Fruit fly (Drosophila melanogaster) Kc167 (cell line): ENCODE measurements around the gene CG13599.

Experiments
- Sin3A ChIP-seq: fragments of >200 bp; optimal IDR thresholded peaks from 2 replicates; lab custom pipeline; 2018; ENCODE audit warnings: missing external identifiers
- h ChIP-seq: fragments of >200 bp; optimal IDR thresholded peaks from 3 replicates; lab custom pipeline; 2018; ENCODE audit warnings: missing external identifiers
- insv ChIP-seq: fragments of >200 bp; optimal IDR thresholded peaks from 3 replicates; lab custom pipeline; 2018; ENCODE audit warnings: missing external identifiers
- psq ChIP-seq: fragments of >200 bp; optimal IDR thresholded peaks from 2 replicates; lab custom pipeline; 2017; ENCODE audit warnings: missing external identifiers

- TF ChIP-seq psq (lab: Kevin White, UChicago) (no peak), h (no peak), Sin3A (lab: Kevin White, UChicago) (no peak), insv (lab: Kevin White, UChicago) (no peak)
These were observed 10.4 kb downstream of the CG13599 start for dm6 chr3R:23941643-23942424.
